Fruit fly (Drosophila melanogaster): Measurements from ENCODE around the gene Qsox3.

DNA sequence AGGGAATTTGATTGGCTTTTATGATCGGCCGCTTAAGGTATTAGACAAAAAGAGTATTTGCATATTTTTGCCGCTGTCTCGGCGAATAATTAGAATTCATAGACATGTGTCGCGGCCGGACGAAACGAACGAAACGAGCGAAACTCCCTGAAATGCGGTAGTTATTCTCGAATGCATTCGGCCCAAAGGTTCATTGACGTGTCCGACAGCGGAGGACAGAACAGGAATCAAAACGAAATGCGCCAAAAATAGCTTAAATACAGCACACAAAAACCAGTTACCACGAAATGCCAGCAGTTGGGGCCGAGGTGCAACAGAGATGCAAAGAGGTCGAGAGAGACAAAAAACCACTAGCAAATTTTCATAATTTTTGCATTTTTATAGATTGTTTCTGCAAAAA lies 7.3 kb upstream of the Qsox3 start:
- TF ChIP-seq bab1 (GFP tag; optimal IDR thresholded peaks at IDR 0.05) (no peak), CG1620 (GFP tag; optimal IDR thresholded peaks at IDR 0.05) (no peak), CG12768 (GFP tag; optimal IDR thresholded peaks at IDR 0.05) (no peak), CG33017 (tag; optimal IDR thresholded peaks at IDR 0.05) (no peak)
